Worm (Caenorhabditis elegans) whole organism, L4 larva: Measurements from ENCODE around the gene erfa-3.

ENCODE experiments used
- D1046.2 ChIP-seq: fragments of 200-800 bp; sonication (Bioruptor generic); IDR thresholded peaks from 2 replicates; pipeline ENCODE4 v1.3.6; 2022; ENCODE audit warnings: missing genetic modification characterization, missing compliant biosample characterization
- F10B5.3 ChIP-seq: sonication (generic microtip); optimal IDR thresholded peaks from 2 replicates; lab custom pipeline; 2016; ENCODE audit warnings: mild to moderate bottlenecking, missing genetic modification characterization, missing compliant biosample characterization
- F37D6.2 ChIP-seq: sonication (generic microtip); optimal IDR thresholded peaks from 2 replicates; lab custom pipeline; 2016; ENCODE audit warnings: mild to moderate bottlenecking, missing genetic modification characterization, missing compliant biosample characterization
- F44E2.7 ChIP-seq: fragments of 200-800 bp; sonication (Bioruptor generic); IDR thresholded peaks from 2 replicates; pipeline ENCODE4 v2.1.2; 2022; ENCODE audit warnings: missing genetic modification characterization, missing compliant biosample characterization
- R02D3.7 ChIP-seq: fragments of 150-350 bp; sonication (generic microtip); optimal IDR thresholded peaks from 3 replicates; lab custom pipeline; 2014; ENCODE audit warnings: missing biosample characterization, missing genetic modification characterization
- T20F7.1 ChIP-seq: fragments of 200-800 bp; sonication (Bioruptor generic); optimal IDR thresholded peaks from 2 replicates; lab custom pipeline; 2018; ENCODE audit warnings: mild to moderate bottlenecking, missing genetic modification characterization, missing compliant biosample characterization
- Y105C5A.15 ChIP-seq: fragments of 200-800 bp; sonication (Bioruptor generic); IDR thresholded peaks from 2 replicates; pipeline ENCODE4 v1.3.6; 2022; ENCODE audit warnings: missing genetic modification characterization, missing compliant biosample characterization
- ZK546.5 ChIP-seq, 2 experiments: sonication (generic microtip); optimal IDR thresholded peaks; 2 replicates each; lab custom pipeline; 2017; ENCODE audit warnings: missing biosample characterization in 2 of 2, missing genetic modification characterization in 2 of 2
- aha-1 ChIP-seq: fragments of 150-350 bp; peaks from one replicate; lab custom pipeline; 2014; ENCODE audit warnings: missing biosample characterization, missing genetic modification characterization
- aly-2 ChIP-seq: sonication (generic microtip); optimal IDR thresholded peaks from 2 replicates; lab custom pipeline; 2018; ENCODE audit warnings: missing biosample characterization, missing genetic modification characterization
- ama-1 ChIP-seq: fragments of 150-350 bp; optimal IDR thresholded peaks from 2 replicates; lab custom pipeline; 2014; ENCODE audit warnings: inconsistent platforms, mixed read lengths
- arid-1 ChIP-seq: fragments of 200-800 bp; sonication (Bioruptor generic); conservative IDR thresholded peaks from 2 replicates; pipeline ENCODE4 v1.3.6; 2022; ENCODE audit warnings: missing genetic modification reagents, missing genetic modification characterization, missing compliant biosample characterization
- ceh-28 ChIP-seq: fragments of 150-350 bp; optimal IDR thresholded peaks from 2 replicates; lab custom pipeline; 2014; ENCODE audit warnings: missing biosample characterization, missing genetic modification reagents, missing genetic modification characterization
- ceh-32 ChIP-seq: sonication (generic microtip); optimal IDR thresholded peaks from 2 replicates; lab custom pipeline; 2016; ENCODE audit warnings: mild to moderate bottlenecking, missing genetic modification characterization, missing compliant biosample characterization; ENCODE audit not compliant: poor library complexity
- ces-1 ChIP-seq: fragments of 150-350 bp; sonication (generic microtip); optimal IDR thresholded peaks from 4 replicates; lab custom pipeline; 2014; ENCODE audit warnings: missing biosample characterization, missing genetic modification reagents, missing genetic modification characterization
- ctbp-1 ChIP-seq: fragments of 200-800 bp; sonication (Bioruptor generic); IDR thresholded peaks from 2 replicates; pipeline ENCODE4 v1.3.6; 2022; ENCODE audit warnings: missing genetic modification reagents, missing genetic modification characterization, missing compliant biosample characterization
- dmd-6 ChIP-seq: fragments of 200-800 bp; sonication (Bioruptor generic); IDR thresholded peaks from 2 replicates; pipeline ENCODE4 v1.3.6; 2022; ENCODE audit warnings: missing genetic modification reagents, missing genetic modification characterization, missing compliant biosample characterization
- dmd-9 ChIP-seq: fragments of 200-800 bp; sonication (Bioruptor generic); IDR thresholded peaks from 2 replicates; pipeline ENCODE4 v1.3.6; 2022; ENCODE audit warnings: missing genetic modification reagents, missing genetic modification characterization, missing compliant biosample characterization
- dpl-1 ChIP-seq: fragments of 150-350 bp; optimal IDR thresholded peaks from 2 replicates; lab custom pipeline; 2014; ENCODE audit warnings: missing biosample characterization, missing genetic modification reagents, missing genetic modification characterization
- duxl-1 ChIP-seq: sonication (generic microtip); optimal IDR thresholded peaks from 2 replicates; lab custom pipeline; 2016; ENCODE audit warnings: mild to moderate bottlenecking, missing genetic modification characterization, moderate library complexity, missing compliant biosample characterization; ENCODE audit not compliant: poor library complexity
- dve-1 ChIP-seq: sonication (generic microtip); optimal IDR thresholded peaks from 2 replicates; lab custom pipeline; 2017; ENCODE audit warnings: antibody characterized with exemption, mild to moderate bottlenecking, missing genetic modification characterization, missing compliant biosample characterization; ENCODE audit not compliant: insufficient read depth
- fkh-10 ChIP-seq: fragments of 150-350 bp; optimal IDR thresholded peaks from 2 replicates; lab custom pipeline; 2014; ENCODE audit warnings: missing biosample characterization, missing genetic modification reagents, missing genetic modification characterization
- gei-8 ChIP-seq: fragments of 200-800 bp; sonication (Bioruptor generic); optimal IDR thresholded peaks from 2 replicates; lab custom pipeline; 2018; ENCODE audit warnings: mild to moderate bottlenecking, missing genetic modification characterization, missing compliant biosample characterization
- hlh-11 ChIP-seq: fragments of 200-800 bp; sonication (Bioruptor generic); optimal IDR thresholded peaks from 2 replicates; lab custom pipeline; 2018; ENCODE audit warnings: mild to moderate bottlenecking, missing genetic modification characterization, missing compliant biosample characterization
- hlh-30 ChIP-seq: sonication (generic microtip); optimal IDR thresholded peaks from 2 replicates; lab custom pipeline; 2017; ENCODE audit warnings: antibody characterized with exemption, mild to moderate bottlenecking, missing genetic modification characterization, missing compliant biosample characterization; ENCODE audit not compliant: insufficient read depth
- hmg-1.1 ChIP-seq: fragments of 200-800 bp; sonication (Bioruptor generic); IDR thresholded peaks from 2 replicates; pipeline ENCODE4 v1.3.6; 2022; ENCODE audit warnings: missing genetic modification reagents, missing genetic modification characterization, missing compliant biosample characterization
- lin-1 ChIP-seq: fragments of 200-800 bp; sonication (Bioruptor generic); IDR thresholded peaks from 2 replicates; pipeline ENCODE4 v1.3.6; 2022; ENCODE audit warnings: missing genetic modification reagents, missing genetic modification characterization, missing compliant biosample characterization
- lin-15B ChIP-seq: fragments of 150-350 bp; sonication (generic microtip); optimal IDR thresholded peaks from 3 replicates; lab custom pipeline; 2014; ENCODE audit warnings: missing biosample characterization, missing genetic modification characterization
- lin-38 ChIP-seq: fragments of 200-800 bp; sonication (Bioruptor generic); IDR thresholded peaks from 2 replicates; pipeline ENCODE4 v1.3.6; 2022; ENCODE audit warnings: missing genetic modification reagents, missing genetic modification characterization, missing compliant biosample characterization
- mdl-1 ChIP-seq, 2 experiments: fragments of 150-350 bp in 1 of 2; sonication (generic microtip) in 1 of 2; optimal IDR thresholded peaks; 2 replicates each; lab custom pipeline; 2014 to 2017; ENCODE audit warnings: missing biosample characterization in 2 of 2, missing genetic modification characterization in 2 of 2
- mep-1 ChIP-seq: fragments of 150-350 bp; sonication (generic microtip); optimal IDR thresholded peaks from 3 replicates; lab custom pipeline; 2014; ENCODE audit warnings: missing biosample characterization, missing genetic modification characterization
- mes-2 ChIP-seq: sonication (generic microtip); optimal IDR thresholded peaks from 2 replicates; lab custom pipeline; 2016; ENCODE audit warnings: missing genotype, mild to moderate bottlenecking, missing genetic modification characterization, missing compliant biosample characterization; ENCODE audit not compliant: poor library complexity, severe bottlenecking
- mxl-3 ChIP-seq: fragments of 200-800 bp; sonication (Bioruptor generic); optimal IDR thresholded peaks from 2 replicates; lab custom pipeline; 2018; ENCODE audit warnings: mild to moderate bottlenecking, missing genetic modification characterization, missing compliant biosample characterization
- nhr-10 ChIP-seq: fragments of 150-350 bp; optimal IDR thresholded peaks from 2 replicates; lab custom pipeline; 2014; ENCODE audit warnings: missing biosample characterization, missing genetic modification characterization
- nhr-11 ChIP-seq: fragments of 150-350 bp; optimal IDR thresholded peaks from 2 replicates; lab custom pipeline; 2014; ENCODE audit warnings: missing biosample characterization, missing genetic modification characterization
- nhr-25 ChIP-seq: sonication (generic microtip); optimal IDR thresholded peaks from 2 replicates; lab custom pipeline; 2017; ENCODE audit warnings: missing genetic modification characterization, mild to moderate bottlenecking, missing compliant biosample characterization, antibody characterized with exemption, moderate library complexity, borderline replicate concordance; ENCODE audit not compliant: insufficient read depth
- nhr-48 ChIP-seq: sonication (generic microtip); optimal IDR thresholded peaks from 2 replicates; lab custom pipeline; 2016; ENCODE audit warnings: mild to moderate bottlenecking, missing genetic modification characterization, missing compliant biosample characterization
- pha-4 ChIP-seq, 2 experiments: fragments of 150-350 bp in 1 of 2; fragments of 200-800 bp in 1 of 2; sonication (Bioruptor generic) in 1 of 2; IDR thresholded peaks in 1 of 2; optimal IDR thresholded peaks in 1 of 2; 2 replicates each; pipeline versions ENCODE4 v1.3.6 to Lab custom; 2014 to 2022; ENCODE audit warnings: missing genetic modification characterization in 2 of 2, missing genetic modification reagents in 2 of 2, missing biosample characterization in 1 of 2, missing compliant biosample characterization in 1 of 2
- skn-1 ChIP-seq: fragments of 150-350 bp; optimal IDR thresholded peaks from 2 replicates; lab custom pipeline; 2014; ENCODE audit warnings: missing biosample characterization, missing genetic modification characterization
- spr-3 ChIP-seq: fragments of 200-800 bp; sonication (Bioruptor generic); optimal IDR thresholded peaks from 2 replicates; lab custom pipeline; 2018; ENCODE audit warnings: mild to moderate bottlenecking, missing genetic modification characterization, missing compliant biosample characterization
- tra-1 ChIP-seq: fragments of 200-800 bp; sonication (Bioruptor generic); IDR thresholded peaks from 2 replicates; pipeline ENCODE4 v1.3.6; 2022; ENCODE audit warnings: missing genetic modification reagents, missing genetic modification characterization, missing compliant biosample characterization
- unc-39 ChIP-seq: sonication (generic microtip); optimal IDR thresholded peaks from 2 replicates; lab custom pipeline; 2017; ENCODE audit warnings: missing biosample characterization, missing genetic modification characterization
- unc-62 ChIP-seq, 3 experiments: fragments of 150-350 bp in 1 of 3; sonication (generic microtip); optimal IDR thresholded peaks in 2 of 3; peaks in 1 of 3; 1 replicate in 1 of 3; 2 replicates in 2 of 3; lab custom pipeline; 2014 to 2017; ENCODE audit warnings: missing biosample characterization in 3 of 3, missing genetic modification characterization in 3 of 3, missing genetic modification reagents in 3 of 3, missing genotype in 1 of 3

The erfa-3 gene

ce11 chrV:11087119-11087518 lies 25.8 kb downstream of the erfa-3 start (continued):
- no peak for TF ChIP-seq dve-1 (tag; lab: Kevin White, UChicago)
- TF ChIP-seq T20F7.1 (GFP tag; lab: Kevin White, UChicago) = peak; percentile 25
- no peak for TF ChIP-seq lin-38 (GFP tag; lab: Robert Waterston, UW)
- no peak for TF ChIP-seq unc-39 (tag; lab: Kevin White, UChicago)
- peak; percentile 58 for TF ChIP-seq dmd-6 (GFP tag; lab: Robert Waterston, UW)
- no peak for TF ChIP-seq nhr-25 (tag; lab: Kevin White, UChicago)
- TF ChIP-seq aha-1 (tag; lab: Kevin White, UChicago) = peak; percentile 55
- no peak for TF ChIP-seq arid-1 (GFP tag; lab: Robert Waterston, UW)
- TF ChIP-seq duxl-1 (tag; lab: Kevin White, UChicago) = no peak
- TF ChIP-seq spr-3 (GFP tag; lab: Kevin White, UChicago) = no peak
- TF ChIP-seq ceh-28 (tag; lab: Kevin White, UChicago) = no peak
- TF ChIP-seq gei-8 (GFP tag; lab: Kevin White, UChicago) = no peak
- no peak for TF ChIP-seq F10B5.3 (tag; lab: Kevin White, UChicago)
- TF ChIP-seq F44E2.7 (GFP tag; lab: Robert Waterston, UW) = no peak
- no peak for TF ChIP-seq dpl-1 (GFP tag; lab: Kevin White, UChicago)
- no peak for TF ChIP-seq lin-1
- TF ChIP-seq D1046.2 (GFP tag; lab: Robert Waterston, UW) = no peak
- TF ChIP-seq ceh-32 = no peak
- no peak for TF ChIP-seq ctbp-1 (GFP tag; lab: Robert Waterston, UW)
- no peak for TF ChIP-seq skn-1 (tag; lab: Kevin White, UChicago)
- no peak for TF ChIP-seq Y105C5A.15 (GFP tag; lab: Robert Waterston, UW)
- TF ChIP-seq mep-1 (tag; lab: Kevin White, UChicago) = no peak
- TF ChIP-seq dmd-9 (GFP tag; lab: Robert Waterston, UW) = no peak
- no peak for TF ChIP-seq lin-15B
- no peak for TF ChIP-seq F37D6.2 (tag; lab: Kevin White, UChicago)
- no peak for TF ChIP-seq hmg-1.1
- no peak for TF ChIP-seq ama-1 (lab: Kevin White, UChicago)
- TF ChIP-seq mdl-1 (tag; optimal IDR thresholded peaks at IDR 0.05; lab: Kevin White, UChicago) = peak in 1 of 2 experiments; percentile 15
- TF ChIP-seq ces-1 (GFP tag; lab: Kevin White, UChicago) = no peak
- TF ChIP-seq pha-4 (GFP tag; IDR thresholded peaks at IDR 0.05; lab: Robert Waterston, UW) = no peak
- TF ChIP-seq pha-4 (tag; optimal IDR thresholded peaks at IDR 0.05; lab: Kevin White, UChicago) = no peak
- no peak for TF ChIP-seq fkh-10 (GFP tag; lab: Kevin White, UChicago)
- TF ChIP-seq nhr-11 (tag; lab: Kevin White, UChicago) = no peak
- peak; percentile 0 for TF ChIP-seq nhr-48 (tag; lab: Kevin White, UChicago)
- TF ChIP-seq nhr-10 = no peak
- peak; percentile 74 for TF ChIP-seq tra-1 (GFP tag; lab: Robert Waterston, UW)

- TF ChIP-seq nhr-11 (tag; lab: Kevin White, UChicago) = peak; percentile 66
- TF ChIP-seq ZK546.5 (tag; optimal IDR thresholded peaks at IDR 0.05; lab: Kevin White, UChicago) = no peak
- TF ChIP-seq aly-2 (tag; lab: Kevin White, UChicago) = no peak
- TF ChIP-seq unc-62 (GFP tag; optimal IDR thresholded peaks at IDR 0.05 in 1 of 2; lab: Kevin White, UChicago) = peak in 1 of 2 experiments; percentile 45
- no peak for TF ChIP-seq unc-62 (tag; optimal IDR thresholded peaks at IDR 0.05; lab: Kevin White, UChicago)
- TF ChIP-seq hlh-11 = peak; percentile 43
- peak in 1 of 2 experiments; percentile 20 for TF ChIP-seq mdl-1 (tag; optimal IDR thresholded peaks at IDR 0.05; lab: Kevin White, UChicago)
- TF ChIP-seq hlh-30 (tag; lab: Kevin White, UChicago) = peak; percentile 33
- TF ChIP-seq mes-2 (tag; lab: Kevin White, UChicago) = peak; percentile 24
- peak; percentile 55 for TF ChIP-seq mxl-3
- peak; percentile 55 for TF ChIP-seq aha-1 (tag; lab: Kevin White, UChicago)
- no peak for TF ChIP-seq R02D3.7 (tag; lab: Kevin White, UChicago)
Observed at ce11 chrV:11083691-11084090, 29.2 kb downstream of the erfa-3 start.
